4 fruit fly cellular contexts compared by ENCODE assay signal in the genomic region with DNA sequence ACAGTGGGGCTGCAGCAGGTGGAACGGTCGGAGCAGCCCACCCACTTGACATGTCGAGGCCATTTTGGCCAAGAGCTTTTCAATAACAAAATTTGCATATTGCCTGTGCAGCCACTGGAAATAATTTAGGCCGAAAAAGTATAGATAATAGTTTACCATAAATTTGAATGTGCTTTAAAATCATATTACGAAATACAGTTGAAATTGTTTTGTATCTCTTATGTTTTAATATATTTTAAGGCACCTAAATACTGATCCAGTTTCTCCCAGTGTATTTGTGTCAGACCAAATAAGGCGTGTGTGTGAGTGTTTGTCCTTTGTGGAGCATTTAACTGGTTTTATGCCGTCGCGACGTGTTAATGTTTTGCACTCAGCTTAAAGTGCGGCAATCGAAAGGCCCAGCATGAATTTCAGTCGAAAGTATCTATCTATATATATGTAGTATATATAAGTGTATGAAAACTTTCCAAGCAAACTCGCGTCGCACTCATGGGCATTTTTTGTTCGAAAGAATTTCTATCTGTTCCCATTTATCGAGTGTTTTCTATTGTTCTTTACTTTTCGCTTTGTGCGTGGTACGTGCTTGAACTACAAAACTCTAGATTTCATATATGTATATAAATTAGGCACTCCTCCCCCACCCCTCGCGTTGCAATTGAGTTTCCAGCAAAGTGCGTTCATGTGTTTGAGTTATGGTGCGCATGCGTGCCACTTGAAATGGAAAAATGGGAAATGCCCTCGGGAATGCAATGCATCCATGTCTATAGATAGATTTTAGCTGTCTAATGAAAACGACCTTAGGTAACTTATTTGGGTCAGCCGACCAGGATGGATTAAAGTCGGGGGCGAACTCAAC.
TF ChIP-seq lines count a peak whose summit lies in the region.

No protein-coding gene starts in this region.

- no peak for TF ChIP-seq CTCF in whole organism, embryonic (GFP tag; optimal IDR thresholded peaks at IDR 0.05; lab: Kevin White, UChicago)

TF ChIP-seq in whole organism, embryonic, 481 proteins besides CTCF, POLR2A, EP300 and RAD21 (continues in another document):
- peak; percentile 2 for TF ChIP-seq Mes4 (GFP tag; optimal IDR thresholded peaks at IDR 0.05; lab: Kevin White, UChicago)
- TF ChIP-seq CG31388 (GFP tag; optimal IDR thresholded peaks at IDR 0.05; lab: Kevin White, UChicago) = no peak
- TF ChIP-seq ci (GFP tag; IDR thresholded peaks at IDR 0.05; lab: Robert Waterston, UW) = 0 out of 3 replicates have a peak, but pooled peaks have one; percentile 43
- peak; percentile 35 for TF ChIP-seq CG17359 (tag; optimal IDR thresholded peaks at IDR 0.05; lab: Kevin White, UChicago)
- peak; percentile 40 for TF ChIP-seq Med (GFP tag; lab: Kevin White, UChicago)
- TF ChIP-seq Drgx (GFP tag; IDR thresholded peaks at IDR 0.05; lab: Robert Waterston, UW) = peak; percentile 53
- peak in 1 of 2 experiments; percentile 55 for TF ChIP-seq eve (GFP tag; optimal IDR thresholded peaks at IDR 0.05; lab: Kevin White, UChicago)
- peak; percentile 32 for TF ChIP-seq Oli (tag; optimal IDR thresholded peaks at IDR 0.05; lab: Kevin White, UChicago)
- TF ChIP-seq CG10654 (GFP tag; optimal IDR thresholded peaks at IDR 0.05; lab: Kevin White, UChicago) = peak; percentile 1
- peak; percentile 25 for TF ChIP-seq CG7556 (GFP tag; optimal IDR thresholded peaks at IDR 0.05; lab: Kevin White, UChicago)
- TF ChIP-seq fd96Cb (tag; optimal IDR thresholded peaks at IDR 0.05; lab: Kevin White, UChicago) = peak; percentile 52
- peak; percentile 1 for TF ChIP-seq CG13424 (tag; optimal IDR thresholded peaks at IDR 0.05; lab: Kevin White, UChicago)
- peak; percentile 55 for TF ChIP-seq Ssrp (tag; optimal IDR thresholded peaks at IDR 0.05; lab: Kevin White, UChicago)
- no peak for TF ChIP-seq chinmo (GFP tag; IDR thresholded peaks at IDR 0.05; lab: Robert Waterston, UW; ENCODE audit: partially characterized antibody)
- peak; percentile 42 for TF ChIP-seq CG13775 (GFP tag; optimal IDR thresholded peaks at IDR 0.05; lab: Kevin White, UChicago)
- TF ChIP-seq esg (GFP tag; conservative IDR thresholded peaks at IDR 0.05; lab: Robert Waterston, UW) = peak; percentile 29; the same call in 1 of the 2 replicates
- peak; percentile 12 for TF ChIP-seq nom (GFP tag; optimal IDR thresholded peaks at IDR 0.05; lab: Kevin White, UChicago)
- TF ChIP-seq CG18764 (GFP tag; optimal IDR thresholded peaks at IDR 0.05; lab: Kevin White, UChicago) = no peak
- peak; percentile 12 for TF ChIP-seq CG2202 (tag; optimal IDR thresholded peaks at IDR 0.05; lab: Kevin White, UChicago)

TF ChIP-seq in whole organism, prepupa, 60 proteins besides CTCF, POLR2A, EP300 and RAD21 (continues in another document):
- TF ChIP-seq Eip75B (GFP tag; optimal IDR thresholded peaks at IDR 0.05; lab: Kevin White, UChicago) = peak; percentile 64
- peak; percentile 35 for TF ChIP-seq CG9139 (GFP tag; optimal IDR thresholded peaks at IDR 0.05; lab: Kevin White, UChicago)
- TF ChIP-seq CG11294 (GFP tag; IDR thresholded peaks at IDR 0.05; lab: Robert Waterston, UW) = peak; percentile 54; the same call in 1 of the 2 replicates
- TF ChIP-seq CG8632 (GFP tag; optimal IDR thresholded peaks at IDR 0.05; lab: Kevin White, UChicago) = peak; percentile 33
- TF ChIP-seq Hr38 (GFP tag; optimal IDR thresholded peaks at IDR 0.05; lab: Kevin White, UChicago) = no peak
- peak; percentile 43 for TF ChIP-seq CG6808 (GFP tag; optimal IDR thresholded peaks at IDR 0.05; lab: Kevin White, UChicago)
- peak in 1 of 2 experiments; percentile 35 for TF ChIP-seq salr (GFP tag; optimal IDR thresholded peaks at IDR 0.05; lab: Kevin White, UChicago)
- TF ChIP-seq CG6854 (GFP tag; optimal IDR thresholded peaks at IDR 0.05; lab: Kevin White, UChicago) = no peak
- peak; percentile 61 for TF ChIP-seq CG10631 (GFP tag; optimal IDR thresholded peaks at IDR 0.05; lab: Kevin White, UChicago)
- TF ChIP-seq fkh (GFP tag; optimal IDR thresholded peaks at IDR 0.05; lab: Kevin White, UChicago) = no peak
- TF ChIP-seq Ets21C (GFP tag; optimal IDR thresholded peaks at IDR 0.05; lab: Kevin White, UChicago) = no peak
- TF ChIP-seq topi (GFP tag; optimal IDR thresholded peaks at IDR 0.05; lab: Kevin White, UChicago) = peak; percentile 48
- TF ChIP-seq Eip78C (GFP tag; lab: Kevin White, UChicago) = peak; percentile 87
- peak; percentile 68 for TF ChIP-seq CG3919 (GFP tag; optimal IDR thresholded peaks at IDR 0.05; lab: Kevin White, UChicago)
- peak; percentile 35 for TF ChIP-seq CG7368 (GFP tag; optimal IDR thresholded peaks at IDR 0.05; lab: Kevin White, UChicago)
- TF ChIP-seq CG11902 (GFP tag; optimal IDR thresholded peaks at IDR 0.05; lab: Kevin White, UChicago) = peak; percentile 11
- peak; percentile 35 for TF ChIP-seq CG3032 (tag; optimal IDR thresholded peaks at IDR 0.05; lab: Kevin White, UChicago)
- peak; percentile 50 for TF ChIP-seq acj6 (GFP tag; optimal IDR thresholded peaks at IDR 0.05; lab: Kevin White, UChicago)
- TF ChIP-seq vri (GFP tag; optimal IDR thresholded peaks at IDR 0.05; lab: Kevin White, UChicago) = no peak
- peak; percentile 60 for TF ChIP-seq Sox102F (GFP tag; optimal IDR thresholded peaks at IDR 0.05; lab: Kevin White, UChicago)
- peak; percentile 67 for TF ChIP-seq Hr4 (GFP tag; optimal IDR thresholded peaks at IDR 0.05; lab: Kevin White, UChicago)

TF ChIP-seq in whole organism, pupa, 21 proteins besides CTCF, POLR2A, EP300 and RAD21:
- peak; percentile 55 for TF ChIP-seq CG34367 (tag; optimal IDR thresholded peaks at IDR 0.05; lab: Kevin White, UChicago)
- TF ChIP-seq CG10348 (GFP tag; IDR thresholded peaks at IDR 0.05; lab: Robert Waterston, UW) = no peak
- TF ChIP-seq gl (tag; optimal IDR thresholded peaks at IDR 0.05; lab: Kevin White, UChicago) = no peak
- no peak for TF ChIP-seq Snoo (tag; optimal IDR thresholded peaks at IDR 0.05; lab: Kevin White, UChicago)
- TF ChIP-seq CG4496 (GFP tag; IDR thresholded peaks at IDR 0.05; lab: Robert Waterston, UW) = peak; percentile 81
- TF ChIP-seq CG13204 (GFP tag; optimal IDR thresholded peaks at IDR 0.05; lab: Kevin White, UChicago) = no peak
- peak; percentile 65 for TF ChIP-seq CG8159 (tag; optimal IDR thresholded peaks at IDR 0.05; lab: Kevin White, UChicago)
- TF ChIP-seq CG14655 (GFP tag; optimal IDR thresholded peaks at IDR 0.05; lab: Kevin White, UChicago) = peak; percentile 68
- peak; percentile 62 for TF ChIP-seq Pif1A (GFP tag; optimal IDR thresholded peaks at IDR 0.05; lab: Kevin White, UChicago)
- TF ChIP-seq fd96Ca (GFP tag; IDR thresholded peaks at IDR 0.05; lab: Robert Waterston, UW) = no peak
- TF ChIP-seq CG12605 (GFP tag; IDR thresholded peaks at IDR 0.05; lab: Robert Waterston, UW) = 0 out of 2 replicates have a peak, but pooled peaks have one; percentile 31
- no peak for TF ChIP-seq D1 (tag; optimal IDR thresholded peaks at IDR 0.05; lab: Kevin White, UChicago)
- peak; percentile 31 for TF ChIP-seq Pif1B (GFP tag; optimal IDR thresholded peaks at IDR 0.05; lab: Kevin White, UChicago)
- TF ChIP-seq EcR (GFP tag; optimal IDR thresholded peaks at IDR 0.05; lab: Kevin White, UChicago) = no peak
- TF ChIP-seq CG17806 (tag; optimal IDR thresholded peaks at IDR 0.05; lab: Kevin White, UChicago) = peak; percentile 69
- TF ChIP-seq CG8301 (tag; optimal IDR thresholded peaks at IDR 0.05; lab: Kevin White, UChicago) = peak; percentile 65
- TF ChIP-seq rn (GFP tag; IDR thresholded peaks at IDR 0.05; lab: Robert Waterston, UW) = no peak
- TF ChIP-seq CG32121 (GFP tag; IDR thresholded peaks at IDR 0.05; lab: Robert Waterston, UW) = peak; percentile 72; the same call in 1 of the 2 replicates
- peak; percentile 60 for TF ChIP-seq CG9948 (tag; optimal IDR thresholded peaks at IDR 0.05; lab: Kevin White, UChicago)
- peak; percentile 60 for TF ChIP-seq CG15710 (tag; optimal IDR thresholded peaks at IDR 0.05; lab: Kevin White, UChicago)
- peak; percentile 60 for TF ChIP-seq Ets98B (GFP tag; IDR thresholded peaks at IDR 0.05; lab: Robert Waterston, UW)

TF ChIP-seq in whole organism, wandering third instar larva, 38 proteins besides CTCF, POLR2A, EP300 and RAD21 (continues in another document):
- TF ChIP-seq psq (GFP tag; optimal IDR thresholded peaks at IDR 0.05; lab: Kevin White, UChicago) (peak; percentile 32), Hnf4 (GFP tag; optimal IDR thresholded peaks at IDR 0.05; lab: Kevin White, UChicago) (peak; percentile 27), Mio (GFP tag; optimal IDR thresholded peaks at IDR 0.05; lab: Kevin White, UChicago) (no peak), rgr (GFP tag; optimal IDR thresholded peaks at IDR 0.05; lab: Kevin White, UChicago) (peak; percentile 56), Hr78 (GFP tag; optimal IDR thresholded peaks at IDR 0.05; lab: Kevin White, UChicago) (no peak), dl (GFP tag; optimal IDR thresholded peaks at IDR 0.05; lab: Kevin White, UChicago; ENCODE audit: insufficient read depth in 1 of 2, partially characterized antibody in 2 of 2) (no peak), h (GFP tag; optimal IDR thresholded peaks at IDR 0.05; lab: Kevin White, UChicago) (peak; percentile 62), sv (GFP tag; optimal IDR thresholded peaks at IDR 0.05; lab: Kevin White, UChicago) (no peak), GATAd (GFP tag; optimal IDR thresholded peaks at IDR 0.05; lab: Kevin White, UChicago) (no peak), tai (GFP tag; optimal IDR thresholded peaks at IDR 0.05; lab: Kevin White, UChicago) (no peak), CrebA (GFP tag; optimal IDR thresholded peaks at IDR 0.05; lab: Kevin White, UChicago; ENCODE audit: borderline replicate concordance) (no peak), N (GFP tag; optimal IDR thresholded peaks at IDR 0.05; lab: Kevin White, UChicago) (no peak), dmrt93B (GFP tag; optimal IDR thresholded peaks at IDR 0.05; lab: Kevin White, UChicago) (no peak), dsf (GFP tag; optimal IDR thresholded peaks at IDR 0.05; lab: Kevin White, UChicago; ENCODE audit: borderline replicate concordance) (no peak), Jra (GFP tag; optimal IDR thresholded peaks at IDR 0.05; lab: Kevin White, UChicago) (no peak), fru (GFP tag; optimal IDR thresholded peaks at IDR 0.05; lab: Kevin White, UChicago) (peak; percentile 49), Hr83 (GFP tag; optimal IDR thresholded peaks at IDR 0.05; lab: Kevin White, UChicago; ENCODE audit: poor library complexity, severe bottlenecking) (no peak), br (GFP tag; optimal IDR thresholded peaks at IDR 0.05; lab: Kevin White, UChicago) (peak; percentile 37), Rel (GFP tag; optimal IDR thresholded peaks at IDR 0.05; lab: Kevin White, UChicago) (no peak), Rel (tag; optimal IDR thresholded peaks at IDR 0.05; lab: Kevin White, UChicago) (no peak), Myc (optimal IDR thresholded peaks at IDR 0.05; lab: Kevin White, UChicago) (no peak), sage (GFP tag; optimal IDR thresholded peaks at IDR 0.05; lab: Kevin White, UChicago) (no peak), Abd-B (GFP tag; optimal IDR thresholded peaks at IDR 0.05; lab: Kevin White, UChicago) (no peak), brk (GFP tag; optimal IDR thresholded peaks at IDR 0.05; lab: Kevin White, UChicago) (no peak), HLH106 (tag; optimal IDR thresholded peaks at IDR 0.05; lab: Kevin White, UChicago) (peak; percentile 52), Vsx2 (GFP tag; optimal IDR thresholded peaks at IDR 0.05; lab: Kevin White, UChicago; ENCODE audit: partially characterized antibody) (no peak)
